Worm (Caenorhabditis elegans): ENCODE results near the gene hsd-3.
A peak's percentile ranks its signal among the peaks of the same experiment; 100 is the strongest.

Gene hsd-3

ce11 chrX:4976530-4976929 lies 32.6 kb upstream of the hsd-3 start, which contains the start of gene lfi-1:
lfi-1 (plus strand) TSS chrX:4976830.
- TF ChIP-seq hmg-1.2 (GFP tag; IDR thresholded peaks at IDR 0.05): no peak
- no peak for TF ChIP-seq sptf-2 (GFP tag; optimal IDR thresholded peaks at IDR 0.05)
- no peak for TF ChIP-seq lin-35 (GFP tag; optimal IDR thresholded peaks at IDR 0.05)
- TF ChIP-seq D2030.7 (GFP tag; IDR thresholded peaks at IDR 0.05): no peak
- TF ChIP-seq tlf-1 (GFP tag; optimal IDR thresholded peaks at IDR 0.05): no peak
- TF ChIP-seq dox-1 (GFP tag; IDR thresholded peaks at IDR 0.05): no peak
- no peak for TF ChIP-seq snpc-1.1 (tag; optimal IDR thresholded peaks at IDR 0.05; ENCODE audit: insufficient read depth)
- no peak for TF ChIP-seq nfya-2 (GFP tag; IDR thresholded peaks at IDR 0.05)
- no peak for TF ChIP-seq madf-8 (GFP tag; conservative IDR thresholded peaks at IDR 0.05)
- no peak for TF ChIP-seq repo-1 (tag; optimal IDR thresholded peaks at IDR 0.05)
- TF ChIP-seq dpl-1 (GFP tag; optimal IDR thresholded peaks at IDR 0.05): no peak
- TF ChIP-seq F23B12.7 (tag; optimal IDR thresholded peaks at IDR 0.05; ENCODE audit: insufficient read depth): no peak
- no peak for TF ChIP-seq nhr-120 (GFP tag; IDR thresholded peaks at IDR 0.05)
- no peak for TF ChIP-seq nhr-179 (tag; optimal IDR thresholded peaks at IDR 0.05)
- TF ChIP-seq mcd-1 (GFP tag; IDR thresholded peaks at IDR 0.05): no peak
- no peak for TF ChIP-seq ceh-27 (GFP tag; optimal IDR thresholded peaks at IDR 0.05)
- no peak for TF ChIP-seq nhr-90 (tag; optimal IDR thresholded peaks at IDR 0.05)
- TF ChIP-seq B0261.1 (tag; optimal IDR thresholded peaks at IDR 0.05): no peak
- TF ChIP-seq F37B4.10 (GFP tag; IDR thresholded peaks at IDR 0.05): no peak
- no peak for TF ChIP-seq rec-8 (tag; optimal IDR thresholded peaks at IDR 0.05)

DNA sequence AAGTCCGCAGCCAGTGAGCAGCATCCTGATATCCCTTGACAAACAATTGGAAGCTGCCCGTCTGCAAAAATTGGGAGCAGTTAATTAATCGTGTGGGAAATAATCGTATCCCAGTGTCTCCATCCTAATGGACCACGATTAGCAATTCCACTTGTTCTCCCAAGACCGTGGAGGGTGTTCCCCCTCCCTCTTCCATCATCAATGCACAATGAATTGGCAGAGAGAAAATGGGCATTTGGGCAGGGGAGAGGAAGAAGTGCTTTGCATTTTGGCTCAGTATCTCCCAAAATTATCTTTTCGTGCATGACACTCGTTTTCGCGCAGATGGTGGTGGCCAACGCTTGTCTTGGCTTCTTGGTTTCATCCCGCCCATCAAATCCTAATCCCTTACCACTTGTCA lies 31.0 kb upstream of the hsd-3 start:
- TF ChIP-seq hrde-1 (tag; optimal IDR thresholded peaks at IDR 0.05; ENCODE audit: borderline replicate concordance): no peak
- TF ChIP-seq dox-1 (GFP tag; IDR thresholded peaks at IDR 0.05): no peak
- no peak for TF ChIP-seq gei-17 (GFP tag; optimal IDR thresholded peaks at IDR 0.05)
- TF ChIP-seq ceh-58 (GFP tag; IDR thresholded peaks at IDR 0.05): no peak
- no peak for TF ChIP-seq unc-130 (GFP tag; optimal IDR thresholded peaks at IDR 0.05)

DNA sequence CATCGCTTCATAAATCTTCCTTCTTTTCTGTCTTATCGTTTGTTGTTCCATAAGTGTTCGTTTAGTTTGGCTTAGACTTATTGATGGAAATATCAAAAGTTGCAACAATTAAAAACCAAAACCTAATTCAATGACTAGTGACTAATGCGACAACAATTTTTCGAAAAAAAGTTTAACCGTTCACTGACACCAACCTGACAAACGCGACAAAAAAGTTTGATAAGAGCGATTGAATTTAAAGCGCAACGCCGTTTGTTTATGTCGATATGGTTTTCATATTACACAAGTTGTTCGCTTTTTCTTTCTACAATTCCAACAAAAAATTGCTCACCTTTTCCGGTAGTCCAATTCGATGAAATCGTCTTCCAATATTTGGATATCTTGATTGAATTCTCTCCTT lies 30.0 kb upstream of the hsd-3 start:
- TF ChIP-seq nhr-80 (tag; optimal IDR thresholded peaks at IDR 0.05) (peak; percentile 64), attf-5 (GFP tag; optimal IDR thresholded peaks at IDR 0.05) (no peak)

DNA sequence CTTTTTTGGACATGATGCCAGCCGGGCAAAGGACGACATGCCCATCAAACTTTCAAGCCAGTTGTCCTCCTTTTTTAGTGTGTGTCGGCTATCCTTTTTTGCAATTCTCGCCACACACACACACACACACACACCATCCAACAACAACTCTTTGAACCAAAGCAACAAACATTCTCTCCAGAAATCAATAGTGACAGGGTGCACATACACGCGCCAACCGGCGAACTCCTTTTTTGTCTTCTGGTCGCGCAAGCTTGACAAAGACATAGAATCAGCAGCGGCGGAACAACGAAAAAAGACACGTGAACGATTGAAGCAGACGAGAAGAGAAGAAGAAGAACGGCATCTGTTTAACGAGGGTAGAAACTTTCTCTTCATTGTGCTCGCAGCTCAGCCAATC lies 28.0 kb upstream of the hsd-3 start:
- TF ChIP-seq hlh-26 (GFP tag; conservative IDR thresholded peaks at IDR 0.05): no peak
- peak; percentile 17; the same call in 1 of the 2 replicates for TF ChIP-seq hmg-1.2 (GFP tag; IDR thresholded peaks at IDR 0.05)
- no peak for TF ChIP-seq cebp-1 (GFP tag; IDR thresholded peaks at IDR 0.05)
- peak; percentile 14 for TF ChIP-seq cebp-1 (tag; optimal IDR thresholded peaks at IDR 0.05)
- 0 out of 2 replicates have a peak, but pooled peaks have one; percentile 22 for TF ChIP-seq zfh-2 (GFP tag; conservative IDR thresholded peaks at IDR 0.05)
- no peak for TF ChIP-seq rec-8 (tag; optimal IDR thresholded peaks at IDR 0.05)
- TF ChIP-seq unc-62 (GFP tag; optimal IDR thresholded peaks at IDR 0.05): no peak
- no peak for TF ChIP-seq mxl-1 (tag; optimal IDR thresholded peaks at IDR 0.05)
- TF ChIP-seq tlf-1 (GFP tag; optimal IDR thresholded peaks at IDR 0.05): no peak
- TF ChIP-seq nhr-90 (tag; optimal IDR thresholded peaks at IDR 0.05): no peak
- no peak for TF ChIP-seq K11D2.4 (GFP tag; IDR thresholded peaks at IDR 0.05)

DNA sequence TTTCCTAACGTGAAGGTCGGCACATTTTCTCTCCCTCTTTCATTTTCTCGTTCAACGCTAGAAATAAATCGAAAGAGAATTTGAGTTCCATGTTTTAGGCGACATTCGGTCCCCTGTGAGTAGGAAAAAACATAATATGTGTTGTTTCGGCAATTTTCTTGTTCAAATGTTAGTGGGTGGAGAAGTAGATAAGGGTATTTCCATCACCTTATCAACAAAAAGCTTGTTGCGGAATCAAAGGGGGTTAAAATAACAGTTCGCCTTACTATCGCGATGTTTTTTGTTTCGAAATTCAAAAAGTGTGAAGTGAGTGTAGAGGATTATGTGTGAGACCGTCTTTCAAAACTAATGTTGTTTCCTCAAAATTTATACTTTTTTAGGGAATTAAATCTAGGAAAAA lies 27.5 kb upstream of the hsd-3 start:
- TF ChIP-seq nhr-80 (tag; optimal IDR thresholded peaks at IDR 0.05) (peak; percentile 26), hlh-26 (GFP tag; conservative IDR thresholded peaks at IDR 0.05) (no peak)
